Worm (Caenorhabditis elegans) whole organism, L1 larva: ENCODE measurements around the gene C12D12.1.

Experiments used
- alr-1 ChIP-seq: fragments of 200-800 bp; sonication (Bioruptor generic); optimal IDR thresholded peaks from 2 replicates; lab custom pipeline; 2018; ENCODE audit warnings: borderline replicate concordance, mild to moderate bottlenecking, missing genetic modification characterization, missing compliant biosample characterization
- aly-2 ChIP-seq: fragments of 150-350 bp; optimal IDR thresholded peaks from 2 replicates; lab custom pipeline; 2014; ENCODE audit warnings: missing biosample characterization, missing genetic modification characterization
- ama-1 ChIP-seq: fragments of 150-350 bp; optimal IDR thresholded peaks from 2 replicates; lab custom pipeline; 2014
- egl-13 ChIP-seq: sonication (generic microtip); optimal IDR thresholded peaks from 2 replicates; lab custom pipeline; 2016; ENCODE audit warnings: missing genotype, missing genetic modification reagents, missing genetic modification characterization, missing compliant biosample characterization
- elt-3 ChIP-seq, 6 experiments: fragments of 150-350 bp in 1 of 6; sonication (generic microtip); optimal IDR thresholded peaks; 2 replicates each; lab custom pipeline; 2017 to 2018; ENCODE audit warnings: missing biosample characterization in 6 of 6, missing genetic modification characterization in 6 of 6, inconsistent platforms in 1 of 6
- lir-3 ChIP-seq: sonication (generic microtip); optimal IDR thresholded peaks from 2 replicates; lab custom pipeline; 2016; ENCODE audit warnings: mild to moderate bottlenecking, missing genetic modification characterization, moderate library complexity, missing compliant biosample characterization; ENCODE audit not compliant: poor library complexity
- lsy-2 ChIP-seq, 2 experiments: fragments of 150-350 bp; optimal IDR thresholded peaks; 2 replicates each; lab custom pipeline; 2014; ENCODE audit warnings: missing biosample characterization in 2 of 2, missing genetic modification characterization in 2 of 2
- mdl-1 ChIP-seq, 2 experiments: fragments of 150-350 bp; optimal IDR thresholded peaks; 2 replicates each; lab custom pipeline; 2014 to 2017; ENCODE audit warnings: missing biosample characterization in 2 of 2, missing genetic modification characterization in 2 of 2, inconsistent platforms in 1 of 2
- nhr-11 ChIP-seq: fragments of 150-350 bp; optimal IDR thresholded peaks from 2 replicates; lab custom pipeline; 2014; ENCODE audit warnings: missing biosample characterization, missing genetic modification characterization
- nhr-47 ChIP-seq: sonication (generic microtip); optimal IDR thresholded peaks from 2 replicates; lab custom pipeline; 2016; ENCODE audit warnings: mild to moderate bottlenecking, missing genetic modification characterization, moderate library complexity, missing compliant biosample characterization
- nhr-85 ChIP-seq: sonication (generic microtip); peaks from one replicate; lab custom pipeline; 2016; ENCODE audit warnings: missing genetic modification characterization, inconsistent platforms, missing compliant biosample characterization
- snpc-4 ChIP-seq: fragments of 150-350 bp; optimal IDR thresholded peaks from 2 replicates; lab custom pipeline; 2014; ENCODE audit warnings: missing biosample characterization, missing genetic modification characterization
- unc-130 ChIP-seq: fragments of 150-350 bp; optimal IDR thresholded peaks from 2 replicates; lab custom pipeline; 2017; ENCODE audit warnings: missing biosample characterization, missing genetic modification characterization, inconsistent platforms

- TF ChIP-seq aly-2 (tag; lab: Kevin White, UChicago), result no peak
- no peak for TF ChIP-seq nhr-47 (tag; lab: Kevin White, UChicago)
- no peak for TF ChIP-seq egl-13 (tag; lab: Kevin White, UChicago)
- TF ChIP-seq nhr-11 (tag; lab: Kevin White, UChicago), result no peak
- TF ChIP-seq lsy-2 (tag; optimal IDR thresholded peaks at IDR 0.05; lab: Kevin White, UChicago), result no peak
- no peak for TF ChIP-seq unc-130 (tag; lab: Kevin White, UChicago)
- TF ChIP-seq alr-1, result no peak
- no peak for TF ChIP-seq nhr-85 (tag; lab: Kevin White, UChicago)
- TF ChIP-seq lir-3 (tag; lab: Kevin White, UChicago), result no peak
- no peak for TF ChIP-seq mdl-1 (tag; optimal IDR thresholded peaks at IDR 0.05; lab: Kevin White, UChicago)
- no peak for TF ChIP-seq elt-3 (tag; optimal IDR thresholded peaks at IDR 0.05; lab: Kevin White, UChicago)
- TF ChIP-seq snpc-4, result no peak
- no peak for TF ChIP-seq ama-1 (lab: Kevin White, UChicago)
Measured at ce11 chrX:3508906-3509305, 9.9 kb downstream of the C12D12.1 start, which contains the start of gene sox-4.
